Worm (Caenorhabditis elegans) whole organism, young adult: ENCODE data around the gene Y82E9BL.12.

Experiments used
- D2030.7 ChIP-seq: fragments of 200-800 bp; sonication (Bioruptor generic); IDR thresholded peaks from 2 replicates; pipeline ENCODE4 v1.3.6; 2022; ENCODE audit warnings: missing genetic modification reagents, missing genetic modification characterization, missing compliant biosample characterization
- F10E7.11 ChIP-seq: sonication (generic microtip); optimal IDR thresholded peaks from 2 replicates; lab custom pipeline; 2017; ENCODE audit warnings: mild to moderate bottlenecking, missing genetic modification characterization, moderate library complexity, missing compliant biosample characterization
- F33H1.4 ChIP-seq: fragments of 200-800 bp; sonication (Bioruptor generic); IDR thresholded peaks from 2 replicates; pipeline ENCODE4 v1.3.6; 2022; ENCODE audit warnings: missing genetic modification reagents, missing genetic modification characterization, missing compliant biosample characterization
- F49E8.2 ChIP-seq: sonication (generic microtip); optimal IDR thresholded peaks from 3 replicates; lab custom pipeline; 2017; ENCODE audit warnings: missing genetic modification characterization, mild to moderate bottlenecking, missing compliant biosample characterization, antibody characterized with exemption, moderate library complexity; ENCODE audit not compliant: insufficient read depth
- F57C9.4 ChIP-seq: sonication (generic microtip); optimal IDR thresholded peaks from 2 replicates; lab custom pipeline; 2017; ENCODE audit warnings: mild to moderate bottlenecking, missing genetic modification characterization, missing compliant biosample characterization
- K11D2.4 ChIP-seq: fragments of 200-800 bp; sonication (Bioruptor generic); IDR thresholded peaks from 2 replicates; pipeline ENCODE4 v1.3.6; 2022; ENCODE audit warnings: missing genetic modification reagents, missing genetic modification characterization, missing compliant biosample characterization
- Y53F4B.3 ChIP-seq: fragments of 200-800 bp; sonication (Bioruptor generic); IDR thresholded peaks from 2 replicates; pipeline ENCODE4 v1.3.6; 2022; ENCODE audit warnings: missing genetic modification reagents, missing genetic modification characterization, missing compliant biosample characterization
- Y79H2A.3 ChIP-seq: fragments of 200-800 bp; sonication (Bioruptor generic); conservative IDR thresholded peaks from 2 replicates; pipeline ENCODE4 v1.3.6; 2022; ENCODE audit warnings: missing genetic modification reagents, missing genetic modification characterization, missing compliant biosample characterization
- akir-1 ChIP-seq: fragments of 200-800 bp; sonication (Bioruptor generic); optimal IDR thresholded peaks from 2 replicates; lab custom pipeline; 2018; ENCODE audit warnings: mild to moderate bottlenecking, missing genetic modification characterization, moderate library complexity, missing compliant biosample characterization
- aptf-3 ChIP-seq: fragments of 200-800 bp; sonication (Bioruptor generic); IDR thresholded peaks from 2 replicates; pipeline ENCODE4 v1.3.6; 2022; ENCODE audit warnings: missing genetic modification characterization, missing compliant biosample characterization
- cebp-1 ChIP-seq, 2 experiments: fragments of 200-800 bp in 1 of 2; sonication (Bioruptor generic) in 1 of 2; sonication (generic microtip) in 1 of 2; IDR thresholded peaks in 1 of 2; optimal IDR thresholded peaks in 1 of 2; 2 replicates each; pipeline versions ENCODE4 v1.3.6 to Lab custom; 2017 to 2022; ENCODE audit warnings: missing compliant biosample characterization in 2 of 2, missing genetic modification characterization in 2 of 2, mild to moderate bottlenecking in 1 of 2, missing genetic modification reagents in 1 of 2, moderate library complexity in 1 of 2
- cebp-2 ChIP-seq: fragments of 200-800 bp; sonication (Bioruptor generic); IDR thresholded peaks from 2 replicates; pipeline ENCODE4 v1.3.6; 2022; ENCODE audit warnings: missing genetic modification characterization, missing compliant biosample characterization
- ceh-40 ChIP-seq: fragments of 200-800 bp; sonication (Bioruptor generic); IDR thresholded peaks from 2 replicates; pipeline ENCODE4 v1.3.6; 2022; ENCODE audit warnings: missing genetic modification characterization, missing compliant biosample characterization
- chd-7 ChIP-seq: sonication (generic microtip); optimal IDR thresholded peaks from 2 replicates; lab custom pipeline; 2016; ENCODE audit warnings: mild to moderate bottlenecking, missing genetic modification characterization, moderate library complexity, missing compliant biosample characterization
- dpl-1 ChIP-seq: fragments of 150-350 bp; optimal IDR thresholded peaks from 2 replicates; lab custom pipeline; 2014; ENCODE audit warnings: missing biosample characterization, missing genetic modification reagents, missing genetic modification characterization
- egrh-3 ChIP-seq: fragments of 200-800 bp; sonication (Bioruptor generic); IDR thresholded peaks from 2 replicates; pipeline ENCODE4 v1.3.6; 2022; ENCODE audit warnings: missing genetic modification reagents, missing genetic modification characterization, missing compliant biosample characterization
- ets-4 ChIP-seq: fragments of 200-800 bp; sonication (Bioruptor generic); optimal IDR thresholded peaks from 2 replicates; lab custom pipeline; 2018; ENCODE audit warnings: mild to moderate bottlenecking, missing genetic modification characterization, missing compliant biosample characterization
- fkh-3 ChIP-seq: sonication (generic microtip); optimal IDR thresholded peaks from 2 replicates; lab custom pipeline; 2016; ENCODE audit warnings: mild to moderate bottlenecking, missing genetic modification characterization, missing compliant biosample characterization
- hrde-1 ChIP-seq: sonication (generic microtip); optimal IDR thresholded peaks from 2 replicates; lab custom pipeline; 2016; ENCODE audit warnings: missing genetic modification characterization, mild to moderate bottlenecking, missing compliant biosample characterization, moderate library complexity, missing genotype, missing genetic modification reagents, borderline replicate concordance
- lag-1 ChIP-seq: fragments of 200-800 bp; sonication (Bioruptor generic); IDR thresholded peaks from 2 replicates; pipeline ENCODE4 v1.3.6; 2022; ENCODE audit warnings: missing genetic modification reagents, missing genetic modification characterization, missing compliant biosample characterization
- lin-26 ChIP-seq: fragments of 200-800 bp; sonication (Bioruptor generic); IDR thresholded peaks from 2 replicates; pipeline ENCODE4 v1.3.6; 2022; ENCODE audit warnings: missing genetic modification reagents, missing genetic modification characterization, missing compliant biosample characterization
- lin-35 ChIP-seq, 3 experiments: fragments of 150-350 bp in 2 of 3; sonication (generic microtip) in 1 of 3; optimal IDR thresholded peaks; 2 replicates each; lab custom pipeline; 2014 to 2018; ENCODE audit warnings: missing biosample characterization in 3 of 3, missing genetic modification characterization in 3 of 3, missing genetic modification reagents in 3 of 3
- nhr-80 ChIP-seq: sonication (generic microtip); optimal IDR thresholded peaks from 2 replicates; lab custom pipeline; 2016; ENCODE audit warnings: missing genetic modification characterization, missing compliant biosample characterization
- pbrm-1 ChIP-seq: fragments of 200-800 bp; sonication (Bioruptor generic); IDR thresholded peaks from 2 replicates; pipeline ENCODE4 v1.3.6; 2022; ENCODE audit warnings: missing genetic modification reagents, missing genetic modification characterization, missing compliant biosample characterization
- sdz-38 ChIP-seq: sonication (generic microtip); optimal IDR thresholded peaks from 2 replicates; lab custom pipeline; 2016; ENCODE audit warnings: missing genotype, missing genetic modification characterization, missing compliant biosample characterization
- snpc-1.1 ChIP-seq: sonication (generic microtip); optimal IDR thresholded peaks from 2 replicates; lab custom pipeline; 2017; ENCODE audit warnings: missing genetic modification characterization, mild to moderate bottlenecking, missing compliant biosample characterization, antibody characterized with exemption, moderate library complexity, missing genotype, missing genetic modification reagents; ENCODE audit not compliant: insufficient read depth
- tbx-9 ChIP-seq: sonication (generic microtip); optimal IDR thresholded peaks from 2 replicates; lab custom pipeline; 2016; ENCODE audit warnings: borderline replicate concordance, missing genetic modification characterization, inconsistent platforms, missing compliant biosample characterization
- tlf-1 ChIP-seq: fragments of 200-800 bp; sonication (Bioruptor generic); optimal IDR thresholded peaks from 2 replicates; lab custom pipeline; 2018; ENCODE audit warnings: mild to moderate bottlenecking, missing genetic modification characterization, missing compliant biosample characterization
- unc-62 ChIP-seq: fragments of 150-350 bp; optimal IDR thresholded peaks from 2 replicates; lab custom pipeline; 2014; ENCODE audit warnings: missing biosample characterization, missing genetic modification reagents, missing genetic modification characterization
- xnd-1 ChIP-seq: sonication (generic microtip); optimal IDR thresholded peaks from 2 replicates; lab custom pipeline; 2016; ENCODE audit warnings: missing genotype, missing genetic modification reagents, missing genetic modification characterization, missing compliant biosample characterization
- zfh-2 ChIP-seq: fragments of 200-800 bp; sonication (Bioruptor generic); conservative IDR thresholded peaks from 2 replicates; pipeline ENCODE4 v1.3.6; 2022; ENCODE audit warnings: missing genetic modification reagents, missing genetic modification characterization, missing compliant biosample characterization
- ztf-22 ChIP-seq: fragments of 200-800 bp; sonication (Bioruptor generic); optimal IDR thresholded peaks from 2 replicates; lab custom pipeline; 2018; ENCODE audit warnings: mild to moderate bottlenecking, missing genetic modification characterization, moderate library complexity, missing compliant biosample characterization

The Y82E9BL.12 gene

DNA sequence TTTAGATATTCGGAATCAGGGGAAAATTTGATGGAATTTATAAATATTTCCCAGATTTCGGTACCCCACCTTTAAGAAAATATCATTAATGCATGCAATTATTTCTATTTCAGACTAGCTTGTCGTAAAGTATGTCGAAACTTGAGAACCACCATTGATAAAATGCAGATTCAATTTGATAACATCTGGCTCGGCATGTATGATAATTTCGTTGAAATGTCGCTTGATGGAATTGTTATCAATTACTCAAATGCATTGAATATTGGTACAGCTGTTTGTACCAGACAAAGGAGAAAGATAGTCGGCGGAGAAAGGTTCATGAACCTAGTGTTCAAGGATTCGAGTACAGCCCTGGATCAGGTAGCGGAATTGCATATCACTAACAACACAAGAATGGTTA lies 22.9 kb downstream of the Y82E9BL.12 start, which contains the start of gene Y82E9BL.19:
Gene Y82E9BL.19, plus strand, starts transcription at position 123 of the 400 bp plus-strand sequence.
- 0 out of 2 replicates have a peak, but pooled peaks have one; percentile 8 for TF ChIP-seq pbrm-1 (GFP tag; lab: Robert Waterston, UW)
- TF ChIP-seq nhr-80 (tag; lab: Kevin White, UChicago): peak; percentile 59
- TF ChIP-seq lag-1 (GFP tag; lab: Robert Waterston, UW): no peak
- TF ChIP-seq, all 124 proteins: peak for 2

DNA sequence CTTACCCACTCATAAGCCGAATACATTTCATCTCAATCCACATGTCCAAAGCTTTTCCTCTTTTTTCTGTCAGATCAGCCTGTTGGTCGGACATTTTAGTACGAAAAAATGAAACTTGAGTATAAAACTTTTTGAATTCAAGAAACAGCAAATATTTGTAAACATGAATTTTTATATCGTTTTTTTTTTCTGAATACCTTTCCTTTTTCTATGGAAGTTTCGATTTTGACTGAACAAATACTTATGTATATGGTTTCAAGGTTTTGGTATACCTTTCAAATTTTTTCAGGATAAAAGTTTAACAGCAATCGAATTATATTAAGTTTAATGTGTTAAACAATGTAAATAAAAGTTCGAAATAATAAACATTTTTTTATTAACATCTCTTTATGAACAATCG lies 31.3 kb downstream of the Y82E9BL.12 start, which contains the start of gene fbxa-5:
Gene fbxa-5, minus strand, starts transcription at position 101 of the 400 bp plus-strand sequence.
- TF ChIP-seq Y79H2A.3 (GFP tag; lab: Robert Waterston, UW) (no peak), ets-4 (no peak), zfh-2 (GFP tag; lab: Robert Waterston, UW) (no peak), egrh-3 (GFP tag; lab: Robert Waterston, UW) (no peak), chd-7 (tag; lab: Kevin White, UChicago) (no peak), ceh-40 (GFP tag; lab: Robert Waterston, UW) (no peak), cebp-2 (GFP tag; lab: Robert Waterston, UW) (no peak), ztf-22 (no peak), aptf-3 (GFP tag; lab: Robert Waterston, UW) (no peak), hrde-1 (tag; lab: Kevin White, UChicago) (no peak), dpl-1 (GFP tag; lab: Kevin White, UChicago) (no peak), sdz-38 (no peak), tlf-1 (GFP tag; lab: Kevin White, UChicago) (no peak), D2030.7 (no peak), akir-1 (GFP tag; lab: Kevin White, UChicago) (no peak), F57C9.4 (tag; lab: Kevin White, UChicago) (no peak), lin-26 (GFP tag; lab: Robert Waterston, UW) (no peak), K11D2.4 (GFP tag; lab: Robert Waterston, UW) (no peak), Y53F4B.3 (GFP tag; lab: Robert Waterston, UW) (no peak)

ce11 chrIII:1342488-1342887 lies 33.5 kb downstream of the Y82E9BL.12 start, which contains the start of gene fbxa-26:
fbxa-26 (minus strand) TSS chrIII:1342522.
- TF ChIP-seq unc-62 (GFP tag; lab: Kevin White, UChicago) (peak; percentile 0), F10E7.11 (no peak), cebp-1 (GFP tag; IDR thresholded peaks at IDR 0.05; lab: Robert Waterston, UW) (peak; percentile 55; the same call in 1 of the 2 replicates), cebp-1 (tag; optimal IDR thresholded peaks at IDR 0.05; lab: Kevin White, UChicago) (peak; percentile 70), nhr-80 (tag; lab: Kevin White, UChicago) (peak; percentile 55), F49E8.2 (no peak)

DNA sequence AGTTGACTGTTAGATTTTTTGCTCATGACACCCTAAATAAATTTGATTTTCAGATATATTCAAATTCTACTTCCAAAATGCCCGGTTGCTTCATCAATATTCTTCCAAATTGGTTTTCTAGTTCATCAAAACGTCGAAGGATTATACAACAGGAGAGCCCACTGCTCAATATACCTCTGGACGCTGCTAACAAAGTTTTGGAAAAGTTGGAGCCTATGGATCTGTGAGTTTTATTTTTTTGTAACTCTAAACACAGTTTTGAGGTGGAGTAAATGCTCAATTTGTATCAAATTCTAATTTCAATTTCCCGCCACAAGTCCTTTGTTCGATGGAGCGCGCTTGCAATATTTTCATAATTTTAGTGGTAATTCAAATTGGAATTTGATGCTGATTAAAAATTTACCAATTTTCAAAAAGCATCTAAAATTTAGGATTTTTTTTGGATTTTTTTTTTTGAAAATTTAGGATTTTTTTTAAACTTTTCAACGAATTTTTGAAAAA lies 34.0 kb downstream of the Y82E9BL.12 start, which contains the start of gene fbxa-27:
Gene fbxa-27, plus strand, starts transcription at position 51 of the 501 bp plus-strand sequence.
- TF ChIP-seq fkh-3 (tag; lab: Kevin White, UChicago) (no peak), snpc-1.1 (no peak), lin-35 (GFP tag; optimal IDR thresholded peaks at IDR 0.05; lab: Kevin White, UChicago) (no peak), tbx-9 (tag; lab: Kevin White, UChicago) (no peak), zfh-2 (GFP tag; lab: Robert Waterston, UW) (no peak), xnd-1 (no peak), F33H1.4 (GFP tag; lab: Robert Waterston, UW) (no peak), ets-4 (no peak)
